Fruit fly (Drosophila melanogaster) whole organism, embryonic: Measurements from ENCODE around the gene CG9150.
A peak's percentile ranks its signal among the peaks of the same experiment; 100 is the strongest.

Experiments
- Atf3 ChIP-seq: fragments of 200-800 bp; sonication (Bioruptor generic); optimal IDR thresholded peaks from 3 replicates; lab custom pipeline; 2016; ENCODE audit warnings: missing biosample characterization, missing genetic modification characterization
- CG12299 ChIP-seq: fragments of 200-800 bp; sonication (Bioruptor generic); optimal IDR thresholded peaks from 2 replicates; lab custom pipeline; 2018; ENCODE audit warnings: missing biosample characterization, mild to moderate bottlenecking, missing genetic modification characterization
- CG14667 ChIP-seq: fragments of 200-800 bp; sonication (Bioruptor generic); IDR thresholded peaks from 2 replicates; pipeline ENCODE4 v1.3.6; 2022; ENCODE audit warnings: missing biosample characterization, missing genetic modification characterization
- CG15269 ChIP-seq: fragments of 200-800 bp; sonication (Bioruptor generic); optimal IDR thresholded peaks from 2 replicates; lab custom pipeline; 2018; ENCODE audit warnings: missing biosample characterization, mild to moderate bottlenecking, missing genetic modification characterization, moderate library complexity
- CG15514 ChIP-seq: fragments of 200-800 bp; sonication (Bioruptor generic); optimal IDR thresholded peaks from 3 replicates; lab custom pipeline; 2017; ENCODE audit warnings: missing biosample characterization, missing genetic modification characterization, mild to moderate bottlenecking, moderate library complexity, missing genetic modification reagents
- CG17359 ChIP-seq: fragments of 200-800 bp; sonication (Bioruptor generic); optimal IDR thresholded peaks from 3 replicates; lab custom pipeline; 2018; ENCODE audit warnings: missing biosample characterization, mild to moderate bottlenecking, missing genetic modification characterization, moderate library complexity
- CG17802 ChIP-seq: fragments of 200-800 bp; sonication (Bioruptor generic); optimal IDR thresholded peaks from 2 replicates; lab custom pipeline; 2018; ENCODE audit warnings: missing biosample characterization, mild to moderate bottlenecking, missing genetic modification characterization, moderate library complexity
- CG1792 ChIP-seq: fragments of 200-800 bp; sonication (Bioruptor generic); optimal IDR thresholded peaks from 2 replicates; lab custom pipeline; 2016; ENCODE audit warnings: missing biosample characterization, missing genetic modification characterization
- CG2712 ChIP-seq: fragments of 200-800 bp; optimal IDR thresholded peaks from 3 replicates; lab custom pipeline; 2019; ENCODE audit warnings: missing biosample characterization, mild to moderate bottlenecking, missing genetic modification characterization, moderate library complexity
- CG30403 ChIP-seq: fragments of 200-800 bp; sonication (Bioruptor generic); optimal IDR thresholded peaks from 3 replicates; lab custom pipeline; 2016; ENCODE audit warnings: missing biosample characterization, missing genetic modification characterization
- CG32772 ChIP-seq: fragments of 200-800 bp; sonication (Bioruptor generic); IDR thresholded peaks from 2 replicates; pipeline ENCODE4 v1.3.6; 2022; ENCODE audit warnings: missing biosample characterization, missing genetic modification characterization
- CG34422 ChIP-seq: fragments of 200-800 bp; sonication (Bioruptor generic); IDR thresholded peaks from 3 replicates; pipeline ENCODE4 v1.3.6; 2022; ENCODE audit warnings: missing biosample characterization, missing genetic modification characterization
- CG4424 ChIP-seq: fragments of 200-800 bp; sonication (Bioruptor generic); optimal IDR thresholded peaks from 3 replicates; lab custom pipeline; 2016; ENCODE audit warnings: missing biosample characterization, missing genetic modification characterization
- CG4820 ChIP-seq: fragments of 200-800 bp; sonication (Bioruptor generic); optimal IDR thresholded peaks from 3 replicates; lab custom pipeline; 2016; ENCODE audit warnings: missing biosample characterization, missing genetic modification characterization
- CG5180 ChIP-seq: fragments of 200-800 bp; sonication (Bioruptor generic); optimal IDR thresholded peaks from 3 replicates; lab custom pipeline; 2017; ENCODE audit warnings: missing biosample characterization, missing genetic modification characterization, mild to moderate bottlenecking, moderate library complexity, missing genetic modification reagents
- CG5953 ChIP-seq: fragments of 200-800 bp; sonication (Bioruptor generic); IDR thresholded peaks from 2 replicates; pipeline ENCODE4 v1.3.6; 2022; ENCODE audit warnings: missing biosample characterization, missing genetic modification characterization
- CG6654 ChIP-seq: fragments of 200-800 bp; sonication (Bioruptor generic); optimal IDR thresholded peaks from 2 replicates; lab custom pipeline; 2017; ENCODE audit warnings: missing biosample characterization, mild to moderate bottlenecking, missing genetic modification characterization
- CG9215 ChIP-seq: fragments of 200-800 bp; sonication (Bioruptor generic); IDR thresholded peaks from 2 replicates; pipeline ENCODE4 v1.3.6; 2022; ENCODE audit warnings: missing biosample characterization, missing genetic modification characterization
- CG9437 ChIP-seq: fragments of 200-800 bp; sonication (Bioruptor generic); optimal IDR thresholded peaks from 2 replicates; lab custom pipeline; 2018; ENCODE audit warnings: missing biosample characterization, mild to moderate bottlenecking, missing genetic modification characterization
- Dad ChIP-seq: fragments of 200-800 bp; sonication (Bioruptor generic); optimal IDR thresholded peaks from 3 replicates; lab custom pipeline; 2016; ENCODE audit warnings: missing biosample characterization, missing genetic modification characterization
- E2f1 ChIP-seq: fragments of 200-800 bp; sonication (Bioruptor generic); IDR thresholded peaks from 2 replicates; pipeline ENCODE4 v1.3.6; 2022; ENCODE audit warnings: missing biosample characterization, missing genetic modification characterization
- Ets97D ChIP-seq: fragments of 200-800 bp; sonication (Bioruptor generic); optimal IDR thresholded peaks from 3 replicates; lab custom pipeline; 2016; ENCODE audit warnings: missing biosample characterization, missing genetic modification characterization
- Hr3 ChIP-seq: fragments of 200-800 bp; sonication (Bioruptor generic); optimal IDR thresholded peaks from 3 replicates; lab custom pipeline; 2016; ENCODE audit warnings: missing biosample characterization, missing genetic modification characterization
- Lhr ChIP-seq: fragments of 200-800 bp; sonication (Bioruptor generic); optimal IDR thresholded peaks from 3 replicates; lab custom pipeline; 2017; ENCODE audit warnings: mild to moderate bottlenecking, missing biosample characterization, missing genetic modification reagents, missing genetic modification characterization
- Max ChIP-seq: fragments of 200-800 bp; sonication (Bioruptor generic); optimal IDR thresholded peaks from 2 replicates; lab custom pipeline; 2016; ENCODE audit warnings: missing biosample characterization, mild to moderate bottlenecking, missing genetic modification characterization
- Mrtf ChIP-seq: fragments of 200-800 bp; sonication (Bioruptor generic); IDR thresholded peaks from 3 replicates; pipeline ENCODE4 v1.3.6; 2022; ENCODE audit warnings: missing biosample characterization, missing genetic modification characterization
- NC2β ChIP-seq: fragments of 200-800 bp; sonication (Bioruptor generic); optimal IDR thresholded peaks from 2 replicates; lab custom pipeline; 2016; ENCODE audit warnings: missing biosample characterization, missing genetic modification characterization
- Nf-YA ChIP-seq: fragments of 200-800 bp; sonication (Bioruptor generic); IDR thresholded peaks from 2 replicates; pipeline ENCODE4 v1.3.6; 2022; ENCODE audit warnings: missing biosample characterization, missing genetic modification characterization
- Rfx ChIP-seq: fragments of 200-800 bp; sonication (Bioruptor generic); IDR thresholded peaks from 2 replicates; pipeline ENCODE4 v1.3.6; 2022; ENCODE audit warnings: missing biosample characterization, missing genetic modification characterization
- Scr ChIP-seq: fragments of 200-800 bp; sonication (Bioruptor generic); IDR thresholded peaks from 2 replicates; pipeline ENCODE4 v1.3.6; 2022; ENCODE audit warnings: missing biosample characterization, missing genetic modification characterization; ENCODE audit not compliant: partially characterized antibody
- ase ChIP-seq: fragments of 200-800 bp; sonication (Bioruptor generic); IDR thresholded peaks from 3 replicates; pipeline ENCODE4 v1.3.6; 2022; ENCODE audit warnings: missing biosample characterization, missing genetic modification characterization
- bcd ChIP-seq: fragments of 200-800 bp; sonication (Bioruptor generic); optimal IDR thresholded peaks from 2 replicates; lab custom pipeline; 2017; ENCODE audit warnings: missing biosample characterization, mild to moderate bottlenecking, missing genetic modification characterization
- chinmo ChIP-seq: fragments of 200-800 bp; sonication (Bioruptor generic); IDR thresholded peaks from 4 replicates; pipeline ENCODE4 v1.3.6; 2022; ENCODE audit warnings: missing biosample characterization, missing genetic modification characterization; ENCODE audit not compliant: partially characterized antibody
- chn ChIP-seq: fragments of 200-800 bp; sonication (Bioruptor generic); optimal IDR thresholded peaks from 2 replicates; lab custom pipeline; 2016; ENCODE audit warnings: missing biosample characterization, missing genetic modification characterization
- disco-r ChIP-seq: fragments of 200-800 bp; sonication (Bioruptor generic); optimal IDR thresholded peaks from 2 replicates; lab custom pipeline; 2016; ENCODE audit warnings: missing biosample characterization, missing genetic modification characterization
- fd3F ChIP-seq: fragments of 200-800 bp; sonication (Bioruptor generic); optimal IDR thresholded peaks from 2 replicates; lab custom pipeline; 2018; ENCODE audit warnings: missing biosample characterization, mild to moderate bottlenecking, missing genetic modification characterization, moderate library complexity
- ftz-f1 ChIP-seq: fragments of 200-800 bp; sonication (Bioruptor generic); optimal IDR thresholded peaks from 2 replicates; lab custom pipeline; 2016; ENCODE audit warnings: missing biosample characterization, missing genetic modification characterization
- gro ChIP-seq: fragments of 200-800 bp; sonication (Bioruptor generic); optimal IDR thresholded peaks from 2 replicates; lab custom pipeline; 2016; ENCODE audit warnings: missing biosample characterization, missing genetic modification characterization
- gsb-n ChIP-seq: fragments of 200-800 bp; sonication (Bioruptor generic); optimal IDR thresholded peaks from 3 replicates; lab custom pipeline; 2018; ENCODE audit warnings: missing biosample characterization, mild to moderate bottlenecking, missing genetic modification characterization
- ind ChIP-seq: fragments of 200-800 bp; sonication (Bioruptor generic); optimal IDR thresholded peaks from 3 replicates; lab custom pipeline; 2016; ENCODE audit warnings: missing biosample characterization, missing genetic modification characterization
- kay ChIP-seq: fragments of 200-800 bp; sonication (Bioruptor generic); optimal IDR thresholded peaks from 2 replicates; lab custom pipeline; 2016; ENCODE audit warnings: missing biosample characterization, missing genetic modification characterization
- luna ChIP-seq: fragments of 200-800 bp; sonication (Bioruptor generic); optimal IDR thresholded peaks from 2 replicates; lab custom pipeline; 2016; ENCODE audit warnings: missing biosample characterization, missing genetic modification characterization
- mirr ChIP-seq: fragments of 200-800 bp; sonication (Bioruptor generic); optimal IDR thresholded peaks from 3 replicates; lab custom pipeline; 2018; ENCODE audit warnings: missing biosample characterization, mild to moderate bottlenecking, missing genetic modification characterization
- nom ChIP-seq: fragments of 200-800 bp; sonication (Bioruptor generic); optimal IDR thresholded peaks from 2 replicates; lab custom pipeline; 2017; ENCODE audit warnings: missing biosample characterization, missing genetic modification characterization, mild to moderate bottlenecking, moderate library complexity, missing genetic modification reagents
- ro ChIP-seq: fragments of 200-800 bp; sonication (Bioruptor generic); IDR thresholded peaks from 2 replicates; pipeline ENCODE4 v1.3.6; 2022; ENCODE audit warnings: missing biosample characterization, missing genetic modification characterization
- sna ChIP-seq: fragments of 200-800 bp; sonication (Bioruptor generic); IDR thresholded peaks from 2 replicates; pipeline ENCODE4 v1.3.6; 2022; ENCODE audit warnings: missing biosample characterization, missing genetic modification characterization; ENCODE audit not compliant: partially characterized antibody
- sqz ChIP-seq: fragments of 200-800 bp; sonication (Bioruptor generic); optimal IDR thresholded peaks from 3 replicates; lab custom pipeline; 2018; ENCODE audit warnings: missing biosample characterization, mild to moderate bottlenecking, missing genetic modification characterization
- toy ChIP-seq: fragments of 200-800 bp; sonication (Bioruptor generic); IDR thresholded peaks from 2 replicates; pipeline ENCODE4 v1.3.6; 2022; ENCODE audit warnings: missing biosample characterization, missing genetic modification characterization
- tup ChIP-seq: fragments of 200-800 bp; sonication (Bioruptor generic); optimal IDR thresholded peaks from 2 replicates; lab custom pipeline; 2016; ENCODE audit warnings: missing biosample characterization, mild to moderate bottlenecking, missing genetic modification characterization, moderate library complexity
- tx ChIP-seq: fragments of 200-800 bp; sonication (Bioruptor generic); optimal IDR thresholded peaks from 2 replicates; lab custom pipeline; 2016; ENCODE audit warnings: missing biosample characterization, missing genetic modification characterization
- wdn ChIP-seq: fragments of 200-800 bp; sonication (Bioruptor generic); IDR thresholded peaks from 2 replicates; pipeline ENCODE4 v1.3.6; 2022; ENCODE audit warnings: missing biosample characterization, missing genetic modification characterization

The CG9150 gene

DNA sequence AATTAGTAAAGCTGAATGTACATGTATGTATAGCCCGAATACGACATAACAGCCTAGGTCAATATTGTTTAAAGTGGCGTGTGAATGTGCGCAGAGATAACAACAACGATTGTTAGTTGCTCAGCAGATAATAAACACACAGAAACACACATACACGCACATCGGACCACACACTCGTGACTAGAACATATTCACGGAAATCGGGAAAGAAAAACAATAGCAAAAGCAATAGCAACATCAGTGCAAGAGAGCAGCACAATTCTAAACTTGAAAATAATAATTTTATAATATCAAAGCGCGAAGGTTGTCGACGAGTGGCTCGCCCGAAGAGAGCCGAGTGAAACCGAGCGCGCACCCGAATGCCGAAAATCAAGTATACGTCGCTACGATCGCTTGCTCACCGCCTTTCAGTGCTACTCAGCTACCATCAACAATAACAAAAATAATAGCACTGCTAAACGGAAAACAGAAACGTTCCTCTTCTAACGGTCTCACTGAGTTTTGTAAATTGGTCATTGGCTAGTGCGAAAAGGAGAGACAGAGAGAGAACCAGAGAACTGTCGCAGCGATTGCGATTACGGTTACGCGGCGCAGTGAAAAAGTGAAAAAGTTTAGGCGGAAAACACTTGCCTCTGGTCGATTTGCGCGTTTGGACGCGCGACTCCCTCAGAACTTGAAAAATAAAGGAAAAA lies 14.7 kb upstream of the CG9150 start (continued):
- TF ChIP-seq CG17802 (tag; lab: Kevin White, UChicago) = no peak
- TF ChIP-seq Ets97D (GFP tag; lab: Kevin White, UChicago) = no peak
- no peak for TF ChIP-seq luna (GFP tag; lab: Kevin White, UChicago)
- no peak for TF ChIP-seq CG4820 (GFP tag; lab: Kevin White, UChicago)
- no peak for TF ChIP-seq ind
- TF ChIP-seq CG4424 (GFP tag; lab: Kevin White, UChicago) = no peak
- peak; percentile 2 for TF ChIP-seq NC2β (GFP tag; lab: Kevin White, UChicago)
- no peak for TF ChIP-seq CG1792 (GFP tag; lab: Kevin White, UChicago)
- no peak for TF ChIP-seq CG15269
- TF ChIP-seq Nf-YA (GFP tag; lab: Robert Waterston, UW) = no peak
- TF ChIP-seq Max (GFP tag; lab: Kevin White, UChicago) = no peak
- TF ChIP-seq CG14667 = no peak
- TF ChIP-seq Atf3 = no peak
- no peak for TF ChIP-seq toy
- TF ChIP-seq CG2712 (tag; lab: Kevin White, UChicago) = no peak
- TF ChIP-seq sna (GFP tag; lab: Robert Waterston, UW) = no peak
- no peak for TF ChIP-seq tx (GFP tag; lab: Kevin White, UChicago)
- no peak for TF ChIP-seq CG5180 (GFP tag; lab: Kevin White, UChicago)
- TF ChIP-seq E2f1 (GFP tag; lab: Robert Waterston, UW) = no peak
- no peak for TF ChIP-seq CG6654 (GFP tag; lab: Kevin White, UChicago)
- TF ChIP-seq Scr (GFP tag; lab: Robert Waterston, UW) = no peak
- no peak for TF ChIP-seq CG30403
- TF ChIP-seq sqz (GFP tag; lab: Kevin White, UChicago) = no peak
- no peak for TF ChIP-seq kay
- TF ChIP-seq chinmo (GFP tag; lab: Robert Waterston, UW) = peak; percentile 96; the same call in 3 of the 4 replicates
- TF ChIP-seq CG32772 (GFP tag; lab: Robert Waterston, UW) = no peak
- no peak for TF ChIP-seq CG17359 (tag; lab: Kevin White, UChicago)
- TF ChIP-seq gsb-n (tag; lab: Kevin White, UChicago) = peak; percentile 1
- no peak for TF ChIP-seq CG9215 (GFP tag; lab: Robert Waterston, UW)
- TF ChIP-seq wdn (GFP tag; lab: Robert Waterston, UW) = no peak
- TF ChIP-seq Lhr (GFP tag; lab: Kevin White, UChicago) = no peak
- TF ChIP-seq disco-r (GFP tag; lab: Kevin White, UChicago) = no peak
- no peak for TF ChIP-seq CG12299 (tag; lab: Kevin White, UChicago)
- no peak for TF ChIP-seq CG15514 (GFP tag; lab: Kevin White, UChicago)
- TF ChIP-seq Mrtf = no peak
- peak; percentile 96 for TF ChIP-seq ftz-f1
- TF ChIP-seq fd3F (GFP tag; lab: Kevin White, UChicago) = no peak
- TF ChIP-seq nom (GFP tag; lab: Kevin White, UChicago) = no peak
- no peak for TF ChIP-seq chn (GFP tag; lab: Kevin White, UChicago)
- TF ChIP-seq mirr (GFP tag; lab: Kevin White, UChicago) = peak; percentile 98
- TF ChIP-seq gro (GFP tag; lab: Kevin White, UChicago) = no peak
- no peak for TF ChIP-seq bcd
- TF ChIP-seq ro (GFP tag; lab: Robert Waterston, UW) = no peak
- no peak for TF ChIP-seq CG34422 (GFP tag; lab: Robert Waterston, UW)
- no peak for TF ChIP-seq ase (GFP tag; lab: Robert Waterston, UW)
- peak; percentile 10; the same call in 1 of the 2 replicates for TF ChIP-seq Rfx (GFP tag; lab: Robert Waterston, UW)
- no peak for TF ChIP-seq CG9437 (GFP tag; lab: Kevin White, UChicago)
- TF ChIP-seq Hr3 = no peak
- TF ChIP-seq CG5953 = no peak
- no peak for TF ChIP-seq Dad
- no peak for TF ChIP-seq tup (GFP tag; lab: Kevin White, UChicago)
